Fruit fly (Drosophila melanogaster): ENCODE measurements around the gene CG9391.

dm6 chr3L:21238377-21238776 is 29.8 kb downstream of the CG9391 start:
- no peak for TF ChIP-seq fd85E (GFP tag; optimal IDR thresholded peaks at IDR 0.05)
- no peak for TF ChIP-seq CG6854 (GFP tag; optimal IDR thresholded peaks at IDR 0.05)

Data from whole organism, prepupa.